Worm (Caenorhabditis elegans) whole organism, young adult: ENCODE data around the gene Y15E3A.4.
A peak's percentile ranks its signal among the peaks of the same experiment; 100 is the strongest.

Experiments used
- B0261.1 ChIP-seq: sonication (generic microtip); optimal IDR thresholded peaks from 2 replicates; lab custom pipeline; 2016; ENCODE audit warnings: mild to moderate bottlenecking, missing genetic modification characterization, moderate library complexity, missing compliant biosample characterization
- C06A6.2 ChIP-seq: fragments of 200-800 bp; sonication (Bioruptor generic); conservative IDR thresholded peaks from 2 replicates; pipeline ENCODE4 v1.3.6; 2022; ENCODE audit warnings: missing genetic modification characterization, missing compliant biosample characterization
- F39B2.1 ChIP-seq: fragments of 200-800 bp; sonication (Bioruptor generic); IDR thresholded peaks from 2 replicates; pipeline ENCODE4 v1.3.6; 2022; ENCODE audit warnings: missing genetic modification reagents, missing genetic modification characterization, missing compliant biosample characterization
- F49E8.2 ChIP-seq: sonication (generic microtip); optimal IDR thresholded peaks from 3 replicates; lab custom pipeline; 2017; ENCODE audit warnings: missing genetic modification characterization, mild to moderate bottlenecking, missing compliant biosample characterization, antibody characterized with exemption, moderate library complexity; ENCODE audit not compliant: insufficient read depth
- Y67H2A.10 ChIP-seq: fragments of 200-800 bp; sonication (Bioruptor generic); conservative IDR thresholded peaks from 2 replicates; pipeline ENCODE4 v1.3.6; 2022; ENCODE audit warnings: missing genetic modification reagents, missing genetic modification characterization, missing compliant biosample characterization
- Y79H2A.3 ChIP-seq: fragments of 200-800 bp; sonication (Bioruptor generic); conservative IDR thresholded peaks from 2 replicates; pipeline ENCODE4 v1.3.6; 2022; ENCODE audit warnings: missing genetic modification reagents, missing genetic modification characterization, missing compliant biosample characterization
- akir-1 ChIP-seq: fragments of 200-800 bp; sonication (Bioruptor generic); optimal IDR thresholded peaks from 2 replicates; lab custom pipeline; 2018; ENCODE audit warnings: mild to moderate bottlenecking, missing genetic modification characterization, moderate library complexity, missing compliant biosample characterization
- aptf-2 ChIP-seq: fragments of 200-800 bp; sonication (Bioruptor generic); conservative IDR thresholded peaks from 2 replicates; pipeline ENCODE4 v1.3.6; 2022; ENCODE audit warnings: missing genetic modification reagents, missing genetic modification characterization, missing compliant biosample characterization
- attf-3 ChIP-seq: fragments of 200-800 bp; sonication (Bioruptor generic); conservative IDR thresholded peaks from 2 replicates; pipeline ENCODE4 v1.3.6; 2022; ENCODE audit warnings: missing genetic modification reagents, missing genetic modification characterization, missing compliant biosample characterization
- ceh-40 ChIP-seq: fragments of 200-800 bp; sonication (Bioruptor generic); IDR thresholded peaks from 2 replicates; pipeline ENCODE4 v1.3.6; 2022; ENCODE audit warnings: missing genetic modification characterization, missing compliant biosample characterization
- ceh-58 ChIP-seq: fragments of 200-800 bp; sonication (Bioruptor generic); IDR thresholded peaks from 2 replicates; pipeline ENCODE4 v1.3.6; 2022; ENCODE audit warnings: missing genetic modification characterization, missing compliant biosample characterization
- chd-7 ChIP-seq: sonication (generic microtip); optimal IDR thresholded peaks from 2 replicates; lab custom pipeline; 2016; ENCODE audit warnings: mild to moderate bottlenecking, missing genetic modification characterization, moderate library complexity, missing compliant biosample characterization
- dox-1 ChIP-seq: fragments of 200-800 bp; sonication (Bioruptor generic); IDR thresholded peaks from 2 replicates; pipeline ENCODE4 v1.3.6; 2022; ENCODE audit warnings: missing genetic modification reagents, missing genetic modification characterization, missing compliant biosample characterization
- egrh-3 ChIP-seq: fragments of 200-800 bp; sonication (Bioruptor generic); IDR thresholded peaks from 2 replicates; pipeline ENCODE4 v1.3.6; 2022; ENCODE audit warnings: missing genetic modification reagents, missing genetic modification characterization, missing compliant biosample characterization
- ekl-4 ChIP-seq: fragments of 200-800 bp; sonication (Bioruptor generic); IDR thresholded peaks from 2 replicates; pipeline ENCODE4 v1.3.6; 2022; ENCODE audit warnings: missing genetic modification reagents, missing genetic modification characterization, missing compliant biosample characterization
- hmg-20 ChIP-seq: fragments of 200-800 bp; sonication (Bioruptor generic); IDR thresholded peaks from 2 replicates; pipeline ENCODE4 v1.3.6; 2022; ENCODE audit warnings: missing genetic modification reagents, missing genetic modification characterization, missing compliant biosample characterization
- hsf-1 ChIP-seq: fragments of 200-800 bp; sonication (Bioruptor generic); IDR thresholded peaks from 2 replicates; pipeline ENCODE4 v1.3.6; 2022; ENCODE audit warnings: missing genetic modification reagents, missing genetic modification characterization, missing compliant biosample characterization
- lin-26 ChIP-seq: fragments of 200-800 bp; sonication (Bioruptor generic); IDR thresholded peaks from 2 replicates; pipeline ENCODE4 v1.3.6; 2022; ENCODE audit warnings: missing genetic modification reagents, missing genetic modification characterization, missing compliant biosample characterization
- lsy-27 ChIP-seq: sonication (generic microtip); optimal IDR thresholded peaks from 2 replicates; lab custom pipeline; 2017; ENCODE audit warnings: missing genetic modification characterization, mild to moderate bottlenecking, missing compliant biosample characterization, antibody characterized with exemption, missing genotype, borderline replicate concordance; ENCODE audit not compliant: insufficient read depth
- madf-8 ChIP-seq: fragments of 200-800 bp; sonication (Bioruptor generic); conservative IDR thresholded peaks from 2 replicates; pipeline ENCODE4 v1.3.6; 2022; ENCODE audit warnings: missing genetic modification reagents, missing genetic modification characterization, missing compliant biosample characterization
- mcd-1 ChIP-seq: fragments of 200-800 bp; sonication (Bioruptor generic); IDR thresholded peaks from 2 replicates; pipeline ENCODE4 v1.3.6; 2022; ENCODE audit warnings: missing genetic modification reagents, missing genetic modification characterization, missing compliant biosample characterization
- mel-28 ChIP-seq: sonication (generic microtip); optimal IDR thresholded peaks from 2 replicates; lab custom pipeline; 2016; ENCODE audit warnings: borderline replicate concordance, mild to moderate bottlenecking, missing genetic modification characterization, missing compliant biosample characterization
- nfya-1 ChIP-seq: sonication (generic microtip); optimal IDR thresholded peaks from 2 replicates; lab custom pipeline; 2017; ENCODE audit warnings: antibody characterized with exemption, missing compliant biosample characterization, missing genetic modification characterization, borderline replicate concordance; ENCODE audit not compliant: insufficient read depth
- nfya-2 ChIP-seq: fragments of 200-800 bp; sonication (Bioruptor generic); IDR thresholded peaks from 2 replicates; pipeline ENCODE4 v1.3.6; 2022; ENCODE audit warnings: missing genetic modification reagents, missing genetic modification characterization, missing compliant biosample characterization
- repo-1 ChIP-seq: sonication (generic microtip); optimal IDR thresholded peaks from 2 replicates; lab custom pipeline; 2017; ENCODE audit warnings: mild to moderate bottlenecking, missing genetic modification characterization, missing compliant biosample characterization
- rpc-1 ChIP-seq, 2 experiments: fragments of 150-350 bp in 1 of 2; sonication (generic microtip) in 1 of 2; optimal IDR thresholded peaks; 2 replicates each; lab custom pipeline; 2014 to 2018; ENCODE audit warnings: missing biosample characterization in 1 of 2, missing genetic modification characterization in 1 of 2, missing genetic modification reagents in 1 of 2, missing genotype in 1 of 2
- sdz-38 ChIP-seq: sonication (generic microtip); optimal IDR thresholded peaks from 2 replicates; lab custom pipeline; 2016; ENCODE audit warnings: missing genotype, missing genetic modification characterization, missing compliant biosample characterization
- tbx-9 ChIP-seq: sonication (generic microtip); optimal IDR thresholded peaks from 2 replicates; lab custom pipeline; 2016; ENCODE audit warnings: borderline replicate concordance, missing genetic modification characterization, inconsistent platforms, missing compliant biosample characterization
- unc-62 ChIP-seq: fragments of 150-350 bp; optimal IDR thresholded peaks from 2 replicates; lab custom pipeline; 2014; ENCODE audit warnings: missing biosample characterization, missing genetic modification reagents, missing genetic modification characterization
- zfh-2 ChIP-seq: fragments of 200-800 bp; sonication (Bioruptor generic); conservative IDR thresholded peaks from 2 replicates; pipeline ENCODE4 v1.3.6; 2022; ENCODE audit warnings: missing genetic modification reagents, missing genetic modification characterization, missing compliant biosample characterization
- ztf-25 ChIP-seq: fragments of 200-800 bp; sonication (Bioruptor generic); IDR thresholded peaks from 2 replicates; pipeline ENCODE4 v1.3.6; 2022; ENCODE audit warnings: missing genetic modification reagents, missing genetic modification characterization, missing compliant biosample characterization
- ztf-28 ChIP-seq: fragments of 200-800 bp; sonication (Bioruptor generic); IDR thresholded peaks from 2 replicates; pipeline ENCODE4 v1.3.6; 2022; ENCODE audit warnings: missing genetic modification reagents, missing genetic modification characterization, missing compliant biosample characterization
- ztf-6 ChIP-seq: fragments of 200-800 bp; sonication (Bioruptor generic); IDR thresholded peaks from 2 replicates; pipeline ENCODE4 v1.3.6; 2022; ENCODE audit warnings: missing genetic modification reagents, missing genetic modification characterization, missing compliant biosample characterization

The Y15E3A.4 gene

ce11 chrX:15302863-15303262 is 27.9 kb upstream of the Y15E3A.4 start, which contains the start of gene ser-2:
ser-2 (minus strand) TSS chrX:15302963.
- TF ChIP-seq egrh-3 (GFP tag; lab: Robert Waterston, UW) (no peak), tbx-9 (tag; lab: Kevin White, UChicago) (no peak), sdz-38 (tag; lab: Kevin White, UChicago) (no peak), zfh-2 (no peak), ztf-25 (GFP tag; lab: Robert Waterston, UW) (no peak), ceh-40 (GFP tag; lab: Robert Waterston, UW) (no peak), madf-8 (no peak), rpc-1 (optimal IDR thresholded peaks at IDR 0.05; lab: Kevin White, UChicago) (no peak), rpc-1 (tag; optimal IDR thresholded peaks at IDR 0.05; lab: Kevin White, UChicago) (no peak)

DNA sequence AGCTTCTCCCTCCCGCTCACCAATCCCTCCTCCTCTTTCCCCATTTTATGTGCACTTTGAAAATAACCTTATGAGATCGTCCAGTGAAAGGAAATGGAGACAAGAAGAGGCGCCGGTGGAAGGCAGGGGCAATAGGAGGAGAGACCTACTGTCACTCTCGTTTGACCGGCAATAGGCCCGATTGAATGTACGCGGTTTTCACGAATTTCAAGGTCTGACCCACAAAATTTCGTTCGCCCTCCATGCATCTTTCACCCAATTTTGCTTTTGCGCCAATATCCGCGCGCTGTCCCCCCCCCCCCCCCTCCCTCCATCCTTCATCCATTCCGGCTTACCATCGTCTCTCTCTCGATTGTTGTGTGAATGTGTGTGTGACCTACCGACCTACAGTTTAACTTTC is 23.1 kb upstream of the Y15E3A.4 start:
- TF ChIP-seq akir-1 (GFP tag; lab: Kevin White, UChicago), result no peak
- no peak for TF ChIP-seq attf-3 (GFP tag; lab: Robert Waterston, UW)
- TF ChIP-seq B0261.1 (tag; lab: Kevin White, UChicago), result no peak
- TF ChIP-seq zfh-2, result peak; percentile 65
- TF ChIP-seq hsf-1 (GFP tag; lab: Robert Waterston, UW), result no peak
- TF ChIP-seq ztf-28 (GFP tag; lab: Robert Waterston, UW), result no peak
- TF ChIP-seq F49E8.2 (tag; lab: Kevin White, UChicago), result no peak

- peak; percentile 52; the same call in 1 of the 2 replicates for TF ChIP-seq zfh-2
- TF ChIP-seq nfya-1 (tag; lab: Kevin White, UChicago), result no peak
Measured at ce11 chrX:15308685-15309084, 22.1 kb upstream of the Y15E3A.4 start.

- TF ChIP-seq lsy-27 (tag; lab: Kevin White, UChicago) (no peak), ceh-58 (no peak), lin-26 (GFP tag; lab: Robert Waterston, UW) (no peak), Y79H2A.3 (GFP tag; lab: Robert Waterston, UW) (no peak)
Measured at ce11 chrX:15309138-15309537, 21.6 kb upstream of the Y15E3A.4 start, which contains the start of gene nhr-91. nhr-91 (plus strand) TSS chrX:15309369.

- 0 out of 2 replicates have a peak, but pooled peaks have one; percentile 17 for TF ChIP-seq dox-1 (GFP tag; lab: Robert Waterston, UW)
- no peak for TF ChIP-seq madf-8
- 0 out of 2 replicates have a peak, but pooled peaks have one; percentile 15 for TF ChIP-seq mcd-1
- peak; percentile 34 for TF ChIP-seq chd-7 (tag; lab: Kevin White, UChicago)
- TF ChIP-seq C06A6.2 (GFP tag; lab: Robert Waterston, UW), result no peak
- no peak for TF ChIP-seq unc-62 (GFP tag; lab: Kevin White, UChicago)
- TF ChIP-seq ekl-4 (GFP tag; lab: Robert Waterston, UW), result no peak
- no peak for TF ChIP-seq tbx-9 (tag; lab: Kevin White, UChicago)
- TF ChIP-seq hmg-20 (GFP tag; lab: Robert Waterston, UW), result peak; percentile 8; the same call in 1 of the 2 replicates
- TF ChIP-seq egrh-3 (GFP tag; lab: Robert Waterston, UW), result peak; percentile 84; the same call in 1 of the 2 replicates
- peak; percentile 97 for TF ChIP-seq zfh-2
- TF ChIP-seq nfya-2 (GFP tag; lab: Robert Waterston, UW), result no peak
- TF ChIP-seq, all 124 proteins: peak for 6
Measured at ce11 chrX:15310330-15310776, 20.4 kb upstream of the Y15E3A.4 start.

- no peak for TF ChIP-seq F39B2.1
- TF ChIP-seq aptf-2 (GFP tag; lab: Robert Waterston, UW), result no peak
- TF ChIP-seq sdz-38 (tag; lab: Kevin White, UChicago), result no peak
- no peak for TF ChIP-seq mel-28 (tag; lab: Kevin White, UChicago)
- TF ChIP-seq Y67H2A.10 (GFP tag; lab: Robert Waterston, UW), result no peak
- TF ChIP-seq repo-1 (tag; lab: Kevin White, UChicago), result no peak
- no peak for TF ChIP-seq ztf-6 (GFP tag; lab: Robert Waterston, UW)
- TF ChIP-seq, all 124 proteins: peak for 0
Measured at ce11 chrX:15310986-15311385, 19.8 kb upstream of the Y15E3A.4 start.
